Worm (Caenorhabditis elegans) whole organism, early embryonic: ENCODE results near the gene grk-1.

ENCODE experiments used
- F13C5.2 ChIP-seq: sonication (generic microtip); optimal IDR thresholded peaks from 2 replicates; lab custom pipeline; 2017; ENCODE audit warnings: mild to moderate bottlenecking, missing genetic modification characterization, inconsistent platforms, missing compliant biosample characterization
- aly-1 ChIP-seq: sonication (generic microtip); optimal IDR thresholded peaks from 2 replicates; lab custom pipeline; 2016; ENCODE audit warnings: missing genetic modification characterization, missing compliant biosample characterization
- ceh-36 ChIP-seq: sonication (generic microtip); optimal IDR thresholded peaks from 2 replicates; lab custom pipeline; 2016; ENCODE audit warnings: missing genetic modification characterization, inconsistent platforms, missing compliant biosample characterization
- hmbx-1 ChIP-seq: sonication (generic microtip); optimal IDR thresholded peaks from 2 replicates; lab custom pipeline; 2016; ENCODE audit warnings: mild to moderate bottlenecking, missing genetic modification characterization, missing compliant biosample characterization
- hmg-4 ChIP-seq: fragments of 200-800 bp; sonication (Bioruptor generic); optimal IDR thresholded peaks from 2 replicates; lab custom pipeline; 2018; ENCODE audit warnings: mild to moderate bottlenecking, missing genetic modification characterization, missing compliant biosample characterization
- pes-1 ChIP-seq: fragments of 200-800 bp; sonication (Bioruptor generic); IDR thresholded peaks from 2 replicates; pipeline ENCODE4 v1.3.6; 2022; ENCODE audit warnings: missing genetic modification reagents, missing genetic modification characterization, missing compliant biosample characterization
- tbx-11 ChIP-seq: fragments of 200-800 bp; sonication (Bioruptor generic); IDR thresholded peaks from 2 replicates; pipeline ENCODE4 v1.3.6; 2022; ENCODE audit warnings: missing genetic modification characterization, missing compliant biosample characterization
- tbx-37 ChIP-seq: fragments of 200-800 bp; sonication (Bioruptor generic); conservative IDR thresholded peaks from 2 replicates; pipeline ENCODE4 v1.3.6; 2022; ENCODE audit warnings: missing genetic modification reagents, missing genetic modification characterization, missing compliant biosample characterization

DNA sequence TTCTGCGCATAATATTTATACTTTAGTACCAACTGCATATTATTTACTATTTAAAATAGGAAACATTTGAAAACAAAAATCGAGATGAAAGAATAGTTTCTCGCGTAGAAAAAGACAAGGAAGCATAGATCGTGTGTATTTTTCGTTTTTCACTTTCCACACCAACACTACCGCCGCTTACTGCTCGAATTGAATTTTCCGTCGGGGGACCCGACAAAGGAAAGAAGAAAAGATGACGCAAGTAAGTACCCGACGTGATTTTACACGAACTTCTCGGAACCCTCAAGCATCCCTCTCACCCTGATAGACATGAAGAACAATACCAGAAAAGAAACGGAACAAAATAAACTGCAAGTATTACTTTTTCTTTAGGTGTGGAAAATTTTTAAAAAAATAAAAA, 17.7 kb downstream of the grk-1 start:
- no peak for TF ChIP-seq aly-1 (tag; lab: Kevin White, UChicago)
- no peak for TF ChIP-seq tbx-11 (GFP tag; lab: Robert Waterston, UW)
- TF ChIP-seq ceh-36 (tag; lab: Kevin White, UChicago) = no peak
- TF ChIP-seq tbx-37 (GFP tag; lab: Robert Waterston, UW) = no peak
- no peak for TF ChIP-seq F13C5.2 (tag; lab: Kevin White, UChicago)
- no peak for TF ChIP-seq hmg-4 (GFP tag; lab: Kevin White, UChicago)
- TF ChIP-seq hmbx-1 (tag; lab: Kevin White, UChicago) = no peak
- TF ChIP-seq pes-1 = no peak
